Worm (Caenorhabditis elegans) whole organism, L3 larva: ENCODE results near the gene srsx-16.

Source experiments
- ZK546.5 ChIP-seq: sonication (generic microtip); optimal IDR thresholded peaks from 2 replicates; lab custom pipeline; 2017; ENCODE audit warnings: missing biosample characterization, missing genetic modification characterization
- fos-1 ChIP-seq: fragments of 150-350 bp; optimal IDR thresholded peaks from 2 replicates; lab custom pipeline; 2014; ENCODE audit warnings: missing biosample characterization, missing genetic modification characterization
- lin-39 ChIP-seq: fragments of 150-350 bp; optimal IDR thresholded peaks from 2 replicates; lab custom pipeline; 2018; ENCODE audit warnings: missing biosample characterization, missing genetic modification reagents, missing genetic modification characterization
- unc-62 ChIP-seq: fragments of 150-350 bp; sonication (generic microtip); optimal IDR thresholded peaks from 4 replicates; lab custom pipeline; 2014; ENCODE audit warnings: missing biosample characterization, missing genetic modification reagents, missing genetic modification characterization

DNA sequence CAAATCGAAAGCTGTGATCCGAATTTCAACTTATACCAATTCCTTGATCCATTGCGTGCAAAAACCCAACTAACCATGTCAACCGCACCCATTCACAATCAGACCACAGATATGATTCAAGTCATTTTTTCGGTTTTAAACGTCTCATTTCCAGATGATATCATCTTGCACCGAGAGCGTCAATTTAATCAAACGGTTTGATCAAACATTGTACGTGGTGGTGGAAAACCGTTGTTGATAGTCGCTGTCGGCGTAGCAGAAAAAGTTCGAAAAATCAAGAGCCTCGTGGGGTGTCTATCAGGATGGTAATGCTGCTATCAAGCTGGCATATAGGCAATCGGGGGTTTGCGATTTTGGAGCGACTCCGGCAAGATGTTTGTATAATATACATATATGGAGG is 39.4 kb upstream of the srsx-16 start:
- TF ChIP-seq fos-1 (tag; lab: Kevin White, UChicago) (no peak), ZK546.5 (tag; lab: Kevin White, UChicago) (no peak), lin-39 (tag; lab: Kevin White, UChicago) (no peak), unc-62 (GFP tag; lab: Kevin White, UChicago) (no peak)
